Worm (Caenorhabditis elegans): ENCODE data around the gene hlh-14.

DNA sequence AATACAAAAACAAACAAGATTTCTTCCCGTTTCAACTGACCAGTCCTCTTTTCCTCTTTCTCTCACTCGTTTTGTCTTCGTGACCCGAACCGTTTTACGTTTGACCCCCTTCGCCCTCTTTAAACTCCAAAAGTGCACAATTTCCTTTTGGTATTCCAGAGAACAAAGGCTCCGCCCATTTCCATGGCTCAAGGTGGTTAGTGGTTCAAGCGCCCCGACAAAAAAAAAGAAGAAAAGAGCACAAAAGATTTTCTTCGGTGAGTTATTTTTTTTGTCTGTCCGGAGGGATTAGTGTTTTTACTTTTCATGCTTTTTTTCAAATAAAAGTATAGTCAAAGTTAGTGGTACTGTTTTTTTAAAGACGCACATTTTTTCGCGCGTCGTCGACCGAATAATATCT lies 31.2 kb downstream of the hlh-14 start, which contains the start of gene osta-2:
- TF ChIP-seq ref-1 (GFP tag; conservative IDR thresholded peaks at IDR 0.05) (no peak), med-1 (GFP tag; optimal IDR thresholded peaks at IDR 0.05; ENCODE audit: insufficient read depth) (no peak), ztf-29 (GFP tag; IDR thresholded peaks at IDR 0.05) (no peak), klf-2 (GFP tag; conservative IDR thresholded peaks at IDR 0.05) (no peak), tab-1 (GFP tag; IDR thresholded peaks at IDR 0.05) (no peak), T22C8.4 (GFP tag; IDR thresholded peaks at IDR 0.05) (no peak), cog-1 (tag; optimal IDR thresholded peaks at IDR 0.05) (no peak)
